Fruit fly (Drosophila melanogaster) whole organism, wandering third instar larva: ENCODE results near the gene Vsp37A.

Source experiments
- Abd-B ChIP-seq: fragments of >200 bp; optimal IDR thresholded peaks from 2 replicates; lab custom pipeline; 2017; ENCODE audit warnings: missing biosample characterization, missing genetic modification characterization
- CG32264 ChIP-seq: fragments of 200-800 bp; sonication (Bioruptor generic); optimal IDR thresholded peaks from 2 replicates; lab custom pipeline; 2016; ENCODE audit warnings: missing biosample characterization, missing genetic modification characterization
- CG9705 ChIP-seq: fragments of 200-800 bp; sonication (Bioruptor generic); optimal IDR thresholded peaks from 2 replicates; lab custom pipeline; 2018; ENCODE audit warnings: missing biosample characterization, mild to moderate bottlenecking, missing genetic modification characterization
- CrebA ChIP-seq: fragments of 200-800 bp; sonication (Bioruptor generic); optimal IDR thresholded peaks from 2 replicates; lab custom pipeline; 2016; ENCODE audit warnings: missing biosample characterization, mild to moderate bottlenecking, missing genetic modification characterization, borderline replicate concordance
- Dfd ChIP-seq: fragments of >200 bp; optimal IDR thresholded peaks from 2 replicates; lab custom pipeline; 2017; ENCODE audit warnings: missing biosample characterization, missing genetic modification characterization
- Dif ChIP-seq: fragments of 200-275, 200-300 bp; sonication (Bioruptor generic); optimal IDR thresholded peaks from 2 replicates; lab custom pipeline; 2018; ENCODE audit warnings: missing biosample characterization, missing genetic modification characterization; ENCODE audit not compliant: partially characterized antibody
- GATAd ChIP-seq: sonication (Bioruptor generic); optimal IDR thresholded peaks from 2 replicates; lab custom pipeline; 2016; ENCODE audit warnings: missing biosample characterization, missing genetic modification characterization
- HLH106 ChIP-seq: fragments of 200-800 bp; optimal IDR thresholded peaks from 3 replicates; lab custom pipeline; 2019; ENCODE audit warnings: missing biosample characterization, mild to moderate bottlenecking, missing genetic modification characterization, moderate library complexity
- Hnf4 ChIP-seq: fragments of 200-800 bp; sonication (Bioruptor generic); optimal IDR thresholded peaks from 2 replicates; lab custom pipeline; 2016; ENCODE audit warnings: missing biosample characterization, mild to moderate bottlenecking, missing genetic modification characterization
- Hr78 ChIP-seq: fragments of >200 bp; optimal IDR thresholded peaks from 2 replicates; lab custom pipeline; 2017; ENCODE audit warnings: missing biosample characterization, missing genetic modification characterization
- Hr83 ChIP-seq: fragments of 200-300 bp; sonication (Bioruptor generic); optimal IDR thresholded peaks from 2 replicates; lab custom pipeline; 2016; ENCODE audit warnings: missing biosample characterization, mild to moderate bottlenecking, missing genetic modification characterization, moderate library complexity; ENCODE audit not compliant: poor library complexity, severe bottlenecking
- Jra ChIP-seq: sonication (Bioruptor generic); optimal IDR thresholded peaks from 2 replicates; lab custom pipeline; 2016; ENCODE audit warnings: missing biosample characterization, missing genetic modification characterization
- Mio ChIP-seq: sonication (Bioruptor generic); optimal IDR thresholded peaks from 2 replicates; lab custom pipeline; 2016; ENCODE audit warnings: missing biosample characterization, missing genetic modification characterization
- Myc ChIP-seq: fragments of >200 bp; optimal IDR thresholded peaks from 2 replicates; lab custom pipeline; 2017
- N ChIP-seq: fragments of >200 bp; optimal IDR thresholded peaks from 2 replicates; lab custom pipeline; 2018; ENCODE audit warnings: missing biosample characterization, missing external identifiers, missing genetic modification characterization
- OdsH ChIP-seq: fragments of 200-800 bp; sonication (Bioruptor generic); optimal IDR thresholded peaks from 2 replicates; lab custom pipeline; 2016; ENCODE audit warnings: missing biosample characterization, mild to moderate bottlenecking, missing genetic modification characterization
- Rel ChIP-seq, 2 experiments: fragments of 200-800 bp; sonication (Bioruptor generic) in 1 of 2; optimal IDR thresholded peaks; 2 replicates in 1 of 2; 3 replicates in 1 of 2; lab custom pipeline; 2016 to 2019; ENCODE audit warnings: mild to moderate bottlenecking in 2 of 2, missing biosample characterization in 2 of 2, missing genetic modification characterization in 2 of 2, moderate library complexity in 1 of 2
- Sp1 ChIP-seq: fragments of 200-800 bp; sonication (Bioruptor generic); optimal IDR thresholded peaks from 3 replicates; lab custom pipeline; 2019; ENCODE audit warnings: missing biosample characterization, mild to moderate bottlenecking, missing genetic modification characterization, moderate library complexity
- Vsx2 ChIP-seq: fragments of 200-300, 225-300 bp; sonication (Bioruptor generic); optimal IDR thresholded peaks from 2 replicates; lab custom pipeline; 2018; ENCODE audit warnings: missing biosample characterization, missing genetic modification characterization; ENCODE audit not compliant: partially characterized antibody
- br ChIP-seq: fragments of 200-800 bp; sonication (Bioruptor generic); optimal IDR thresholded peaks from 2 replicates; lab custom pipeline; 2016; ENCODE audit warnings: missing biosample characterization, missing genetic modification characterization
- brk ChIP-seq: fragments of 200-800 bp; sonication (Bioruptor generic); optimal IDR thresholded peaks from 2 replicates; lab custom pipeline; 2016; ENCODE audit warnings: missing biosample characterization, mild to moderate bottlenecking, missing genetic modification characterization
- dl ChIP-seq, 2 experiments: fragments of 175-275, 200-275 bp in 1 of 2; fragments of 200-275 bp in 1 of 2; sonication (Bioruptor generic); optimal IDR thresholded peaks; lab custom pipeline; 2018; ENCODE audit warnings: mild to moderate bottlenecking in 2 of 2, missing biosample characterization in 2 of 2, missing genetic modification characterization in 2 of 2, moderate library complexity in 2 of 2; ENCODE audit not compliant: partially characterized antibody in 2 of 2, insufficient read depth in 1 of 2
- dmrt93B ChIP-seq: fragments of 200-800 bp; sonication (Bioruptor generic); optimal IDR thresholded peaks from 2 replicates; lab custom pipeline; 2018; ENCODE audit warnings: missing biosample characterization, mild to moderate bottlenecking, missing genetic modification characterization
- dsf ChIP-seq: sonication (Bioruptor generic); optimal IDR thresholded peaks from 2 replicates; lab custom pipeline; 2016; ENCODE audit warnings: missing biosample characterization, missing genetic modification characterization, borderline replicate concordance
- ey ChIP-seq: fragments of 200-800 bp; sonication (Bioruptor generic); optimal IDR thresholded peaks from 2 replicates; lab custom pipeline; 2016; ENCODE audit warnings: missing biosample characterization, missing genetic modification characterization
- foxo ChIP-seq, 2 experiments: fragments of 200-800 bp; sonication (Bioruptor generic); optimal IDR thresholded peaks; 2 replicates in 1 of 2; 3 replicates in 1 of 2; lab custom pipeline; 2016 to 2017; ENCODE audit warnings: missing biosample characterization in 2 of 2, missing genetic modification characterization in 2 of 2
- fru ChIP-seq: fragments of 200-800 bp; sonication (Bioruptor generic); optimal IDR thresholded peaks from 3 replicates; lab custom pipeline; 2016; ENCODE audit warnings: missing biosample characterization, mild to moderate bottlenecking, missing genetic modification characterization
- h ChIP-seq: fragments of 200-800 bp; sonication (Bioruptor generic); optimal IDR thresholded peaks from 3 replicates; lab custom pipeline; 2016; ENCODE audit warnings: missing biosample characterization, mild to moderate bottlenecking, missing genetic modification characterization
- jim ChIP-seq: fragments of 175-275, 200-325 bp; sonication (Bioruptor generic); optimal IDR thresholded peaks from 2 replicates; lab custom pipeline; 2016; ENCODE audit warnings: missing biosample characterization, mild to moderate bottlenecking, missing genetic modification characterization
- lola ChIP-seq: fragments of >200 bp; optimal IDR thresholded peaks from 2 replicates; lab custom pipeline; 2017; ENCODE audit warnings: missing biosample characterization, missing genetic modification characterization
- pan ChIP-seq: fragments of >200 bp; optimal IDR thresholded peaks from 2 replicates; lab custom pipeline; 2017
- psq ChIP-seq: fragments of 200-800 bp; sonication (Bioruptor generic); optimal IDR thresholded peaks from 3 replicates; lab custom pipeline; 2017; ENCODE audit warnings: missing biosample characterization, mild to moderate bottlenecking, missing genetic modification characterization, moderate library complexity
- rgr ChIP-seq: fragments of 200-800 bp; sonication (Bioruptor generic); optimal IDR thresholded peaks from 3 replicates; lab custom pipeline; 2016; ENCODE audit warnings: missing biosample characterization, mild to moderate bottlenecking, missing genetic modification characterization
- sage ChIP-seq: fragments of 200-800 bp; sonication (Bioruptor generic); optimal IDR thresholded peaks from 2 replicates; lab custom pipeline; 2016; ENCODE audit warnings: missing biosample characterization, mild to moderate bottlenecking, missing genetic modification characterization
- sv ChIP-seq: fragments of 200-800 bp; sonication (Bioruptor generic); optimal IDR thresholded peaks from 3 replicates; lab custom pipeline; 2016; ENCODE audit warnings: missing biosample characterization, missing genetic modification characterization
- tai ChIP-seq: sonication (Bioruptor generic); optimal IDR thresholded peaks from 2 replicates; lab custom pipeline; 2016; ENCODE audit warnings: missing biosample characterization, missing genetic modification characterization
- usp ChIP-seq: fragments of >200 bp; optimal IDR thresholded peaks from 2 replicates; lab custom pipeline; 2017; ENCODE audit warnings: missing biosample characterization, missing genetic modification characterization
- woc ChIP-seq: sonication (Bioruptor generic); optimal IDR thresholded peaks from 2 replicates; lab custom pipeline; 2016; ENCODE audit warnings: missing biosample characterization, mild to moderate bottlenecking, missing genetic modification characterization

Gene Vsp37A

DNA sequence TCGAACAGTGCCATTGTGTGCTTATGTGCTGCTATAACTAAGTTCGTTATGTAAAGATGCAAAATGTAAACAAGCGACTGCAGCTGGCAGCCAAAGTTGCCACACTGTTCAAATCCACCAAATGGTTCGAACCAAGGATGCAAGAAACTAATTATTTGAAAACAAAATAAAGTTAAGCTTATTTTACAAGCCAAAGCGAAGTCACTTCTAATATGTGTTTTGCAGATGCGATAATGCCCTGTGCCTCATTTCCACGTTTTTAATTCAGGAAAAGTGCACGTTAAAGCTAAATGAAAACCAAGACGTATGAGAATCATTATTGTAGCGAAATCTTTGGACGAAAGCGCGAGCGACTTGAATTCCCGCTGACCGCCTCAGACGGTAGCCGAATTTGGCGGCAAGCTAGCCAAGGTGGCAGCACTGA is at the start of gene Vsp37A, which contains the start of gene CG13365:
Gene Vsp37A, plus strand, starts transcription at position 399 of the 424 bp plus-strand sequence.
Gene CG13365, minus strand, starts transcription at position 84 of the 424 bp plus-strand sequence.
- TF ChIP-seq Dfd (GFP tag; lab: Kevin White, UChicago) = no peak
- TF ChIP-seq foxo (GFP tag; optimal IDR thresholded peaks at IDR 0.05; lab: Kevin White, UChicago) = peak in 1 of 2 experiments; percentile 42
- TF ChIP-seq h = peak; percentile 51
- TF ChIP-seq Mio (GFP tag; lab: Kevin White, UChicago) = no peak
- TF ChIP-seq lola (GFP tag; lab: Kevin White, UChicago) = no peak
- TF ChIP-seq CrebA (GFP tag; lab: Kevin White, UChicago) = no peak
- TF ChIP-seq dsf (GFP tag; lab: Kevin White, UChicago) = peak; percentile 3
- TF ChIP-seq Jra = peak; percentile 62
- peak; percentile 84 for TF ChIP-seq woc
- no peak for TF ChIP-seq brk (GFP tag; lab: Kevin White, UChicago)
- TF ChIP-seq Abd-B (GFP tag; lab: Kevin White, UChicago) = no peak
- TF ChIP-seq Hnf4 (GFP tag; lab: Kevin White, UChicago) = no peak
- TF ChIP-seq dmrt93B (GFP tag; lab: Kevin White, UChicago) = no peak
- peak; percentile 33 for TF ChIP-seq sv (GFP tag; lab: Kevin White, UChicago)
- TF ChIP-seq GATAd (GFP tag; lab: Kevin White, UChicago) = peak; percentile 68
- peak; percentile 41 for TF ChIP-seq ey (GFP tag; lab: Kevin White, UChicago)
- TF ChIP-seq Rel (GFP tag; optimal IDR thresholded peaks at IDR 0.05; lab: Kevin White, UChicago) = no peak
- TF ChIP-seq Rel (tag; optimal IDR thresholded peaks at IDR 0.05; lab: Kevin White, UChicago) = peak; percentile 5
- no peak for TF ChIP-seq dl (GFP tag; optimal IDR thresholded peaks at IDR 0.05; lab: Kevin White, UChicago; ENCODE audit: insufficient read depth in 1 of 2, partially characterized antibody in 2 of 2)
- peak; percentile 42 for TF ChIP-seq br
- TF ChIP-seq OdsH (GFP tag; lab: Kevin White, UChicago) = no peak
- no peak for TF ChIP-seq sage (GFP tag; lab: Kevin White, UChicago)
- no peak for TF ChIP-seq jim (GFP tag; lab: Kevin White, UChicago)
- TF ChIP-seq Sp1 (GFP tag; lab: Kevin White, UChicago) = peak; percentile 58
- TF ChIP-seq pan (lab: Kevin White, UChicago) = no peak
- TF ChIP-seq CG9705 (GFP tag; lab: Kevin White, UChicago) = peak; percentile 46
- TF ChIP-seq HLH106 (tag; lab: Kevin White, UChicago) = peak; percentile 60
- no peak for TF ChIP-seq usp
- TF ChIP-seq Dif = no peak
- no peak for TF ChIP-seq Hr78 (GFP tag; lab: Kevin White, UChicago)
- TF ChIP-seq CG32264 (GFP tag; lab: Kevin White, UChicago) = no peak
- TF ChIP-seq fru (GFP tag; lab: Kevin White, UChicago) = peak; percentile 43
- no peak for TF ChIP-seq rgr (GFP tag; lab: Kevin White, UChicago)
- TF ChIP-seq tai (GFP tag; lab: Kevin White, UChicago) = no peak
- TF ChIP-seq N (GFP tag; lab: Kevin White, UChicago) = no peak
- peak; percentile 15 for TF ChIP-seq psq (GFP tag; lab: Kevin White, UChicago)
- TF ChIP-seq Hr83 (GFP tag; lab: Kevin White, UChicago) = peak; percentile 26
- no peak for TF ChIP-seq Vsx2 (GFP tag; lab: Kevin White, UChicago)
- peak; percentile 98 for TF ChIP-seq Myc (lab: Kevin White, UChicago)

DNA sequence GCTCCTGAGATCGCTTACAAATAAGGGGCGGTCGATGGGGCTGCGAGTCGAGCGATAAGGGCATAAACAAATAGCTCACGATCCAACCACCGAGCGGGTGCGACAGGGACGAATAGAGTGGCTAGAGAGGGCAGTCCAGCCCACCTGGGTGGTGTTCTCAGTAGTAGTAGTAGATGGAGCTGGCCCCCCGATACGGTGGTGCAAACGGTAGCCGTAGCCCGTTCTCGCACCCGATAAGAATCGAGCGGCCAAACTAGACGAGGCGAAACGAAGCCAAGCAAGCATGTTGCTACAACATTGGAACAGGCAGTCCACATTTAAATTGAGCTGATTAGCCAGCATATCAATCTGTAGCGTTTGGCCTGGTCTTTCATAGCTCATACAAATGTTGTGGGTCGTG is 40.7 kb upstream of the Vsp37A start:
- TF ChIP-seq dmrt93B (GFP tag; lab: Kevin White, UChicago) = no peak
- TF ChIP-seq Jra = no peak
- no peak for TF ChIP-seq Dfd (GFP tag; lab: Kevin White, UChicago)
- TF ChIP-seq h = no peak
- TF ChIP-seq CrebA (GFP tag; lab: Kevin White, UChicago) = no peak
- no peak for TF ChIP-seq Abd-B (GFP tag; lab: Kevin White, UChicago)
